Fruit fly (Drosophila melanogaster): ENCODE results near the gene CG15764.

- TF ChIP-seq psq (optimal IDR thresholded peaks at IDR 0.05) (no peak), CG8478 (optimal IDR thresholded peaks at IDR 0.05) (no peak), Dll (optimal IDR thresholded peaks at IDR 0.05) (no peak), pan (optimal IDR thresholded peaks at IDR 0.05) (no peak)
Measured at dm6 chrX:5915752-5916493, 47.0 kb downstream of the CG15764 start.
